Fruit fly (Drosophila melanogaster) whole organism: ENCODE data around the gene CDase.

Experiments
- Dll ChIP-seq: fragments of >200 bp; optimal IDR thresholded peaks from 2 replicates; lab custom pipeline; 2017
- EcR ChIP-seq, 2 experiments: fragments of >200 bp; optimal IDR thresholded peaks; 2 replicates each; lab custom pipeline; 2017; ENCODE audit warnings: missing biosample characterization in 2 of 2, missing genetic modification characterization in 2 of 2, missing genetic modification reagents in 2 of 2
- pan ChIP-seq: fragments of >200 bp; optimal IDR thresholded peaks from 2 replicates; lab custom pipeline; 2017
- psq ChIP-seq: fragments of >200 bp; optimal IDR thresholded peaks from 2 replicates; lab custom pipeline; 2017
- usp ChIP-seq: fragments of >200 bp; optimal IDR thresholded peaks from 2 replicates; lab custom pipeline; 2017; ENCODE audit warnings: missing biosample characterization, missing genetic modification characterization, mixed read lengths

dm6 chr3R:30505561-30506037 lies 46.3 kb downstream of the CDase start, which contains the start of the genes PH4alphaSG1 and CG15539:
- TF ChIP-seq psq, result no peak
- TF ChIP-seq usp (GFP tag; lab: Kevin White, UChicago), result no peak
- TF ChIP-seq Dll, result no peak
- TF ChIP-seq EcR (GFP tag; optimal IDR thresholded peaks at IDR 0.05; lab: Kevin White, UChicago), result no peak
- TF ChIP-seq pan (lab: Kevin White, UChicago), result no peak
